Fruit fly (Drosophila melanogaster) whole organism, embryonic: ENCODE measurements around the gene Amacr.

ENCODE experiments used
- Adf1 ChIP-seq: fragments of 200-800 bp; sonication (Bioruptor generic); IDR thresholded peaks from 2 replicates; pipeline ENCODE4 v1.3.6; 2022; ENCODE audit warnings: missing biosample characterization, missing genetic modification characterization
- Bteb2 ChIP-seq: fragments of 200-800 bp; sonication (Bioruptor generic); optimal IDR thresholded peaks from 2 replicates; lab custom pipeline; 2016; ENCODE audit warnings: missing biosample characterization, missing genetic modification characterization
- C15 ChIP-seq: fragments of 200-800 bp; sonication (Bioruptor generic); IDR thresholded peaks from 3 replicates; pipeline ENCODE4 v1.3.6; 2022; ENCODE audit warnings: missing biosample characterization, missing genetic modification characterization
- CG10267 ChIP-seq: fragments of 200-800 bp; sonication (Bioruptor generic); optimal IDR thresholded peaks from 2 replicates; lab custom pipeline; 2018; ENCODE audit warnings: missing biosample characterization, mild to moderate bottlenecking, missing genetic modification characterization, moderate library complexity
- CG11085 ChIP-seq: fragments of 200-800 bp; sonication (Bioruptor generic); IDR thresholded peaks from 2 replicates; pipeline ENCODE4 v1.3.6; 2022; ENCODE audit warnings: missing biosample characterization, missing genetic modification characterization
- CG12219 ChIP-seq: fragments of 200-800 bp; sonication (Bioruptor generic); optimal IDR thresholded peaks from 3 replicates; lab custom pipeline; 2018; ENCODE audit warnings: missing biosample characterization, mild to moderate bottlenecking, missing genetic modification characterization
- CG1233 ChIP-seq: fragments of 200-800 bp; sonication (Bioruptor generic); optimal IDR thresholded peaks from 4 replicates; lab custom pipeline; 2018; ENCODE audit warnings: missing biosample characterization, mild to moderate bottlenecking, missing genetic modification characterization
- CG12744 ChIP-seq: fragments of 200-800 bp; sonication (Bioruptor generic); optimal IDR thresholded peaks from 2 replicates; lab custom pipeline; 2016; ENCODE audit warnings: missing biosample characterization, missing genetic modification characterization
- CG13287 ChIP-seq: fragments of 200-800 bp; sonication (Bioruptor generic); IDR thresholded peaks from 2 replicates; pipeline ENCODE4 v1.3.6; 2022; ENCODE audit warnings: missing biosample characterization, missing genetic modification characterization; ENCODE audit not compliant: partially characterized antibody
- CG13296 ChIP-seq: fragments of 200-800 bp; sonication (Bioruptor generic); optimal IDR thresholded peaks from 3 replicates; lab custom pipeline; 2018; ENCODE audit warnings: missing biosample characterization, mild to moderate bottlenecking, missing genetic modification characterization
- CG15011 ChIP-seq: fragments of 200-800 bp; sonication (Bioruptor generic); optimal IDR thresholded peaks from 3 replicates; lab custom pipeline; 2018; ENCODE audit warnings: missing biosample characterization, mild to moderate bottlenecking, missing genetic modification characterization
- CG16813 ChIP-seq: fragments of 200-800 bp; sonication (Bioruptor generic); IDR thresholded peaks from 3 replicates; pipeline ENCODE4 v1.3.6; 2022; ENCODE audit warnings: missing biosample characterization, missing genetic modification characterization; ENCODE audit not compliant: partially characterized antibody
- CG17361 ChIP-seq: fragments of 200-800 bp; sonication (Bioruptor generic); IDR thresholded peaks from 3 replicates; pipeline ENCODE4 v1.3.6; 2022; ENCODE audit warnings: missing biosample characterization, missing genetic modification characterization
- CG17568 ChIP-seq: fragments of 200-800 bp; sonication (Bioruptor generic); optimal IDR thresholded peaks from 2 replicates; lab custom pipeline; 2018; ENCODE audit warnings: missing biosample characterization, mild to moderate bottlenecking, missing genetic modification characterization, moderate library complexity
- CG17829 ChIP-seq: fragments of 200-800 bp; optimal IDR thresholded peaks from 2 replicates; lab custom pipeline; 2019; ENCODE audit warnings: missing biosample characterization, mild to moderate bottlenecking, missing genetic modification characterization, moderate library complexity
- CG18476 ChIP-seq: fragments of 200-800 bp; sonication (Bioruptor generic); optimal IDR thresholded peaks from 2 replicates; lab custom pipeline; 2016; ENCODE audit warnings: missing biosample characterization, mild to moderate bottlenecking, missing genetic modification characterization
- CG18764 ChIP-seq: fragments of 200-800 bp; sonication (Bioruptor generic); optimal IDR thresholded peaks from 3 replicates; lab custom pipeline; 2016; ENCODE audit warnings: missing biosample characterization, missing genetic modification characterization
- CG2889 ChIP-seq: fragments of 200-800 bp; sonication (Bioruptor generic); IDR thresholded peaks from 3 replicates; pipeline ENCODE4 v1.3.6; 2022; ENCODE audit warnings: missing biosample characterization, missing genetic modification characterization
- CG3065 ChIP-seq: fragments of 200-800 bp; sonication (Bioruptor generic); optimal IDR thresholded peaks from 2 replicates; lab custom pipeline; 2016; ENCODE audit warnings: missing biosample characterization, missing genetic modification characterization
- CG31388 ChIP-seq: fragments of 200-800 bp; sonication (Bioruptor generic); optimal IDR thresholded peaks from 2 replicates; lab custom pipeline; 2016; ENCODE audit warnings: missing biosample characterization, missing genetic modification characterization
- CG34422 ChIP-seq: fragments of 200-800 bp; sonication (Bioruptor generic); IDR thresholded peaks from 3 replicates; pipeline ENCODE4 v1.3.6; 2022; ENCODE audit warnings: missing biosample characterization, missing genetic modification characterization
- CG43689 ChIP-seq: fragments of 200-800 bp; sonication (Bioruptor generic); IDR thresholded peaks from 2 replicates; pipeline ENCODE4 v1.3.6; 2022; ENCODE audit warnings: missing biosample characterization, missing genetic modification characterization
- CG4707 ChIP-seq: fragments of 200-800 bp; sonication (Bioruptor generic); optimal IDR thresholded peaks from 2 replicates; lab custom pipeline; 2018; ENCODE audit warnings: missing biosample characterization, mild to moderate bottlenecking, missing genetic modification characterization, moderate library complexity
- CG7745 ChIP-seq: fragments of 200-800 bp; sonication (Bioruptor generic); optimal IDR thresholded peaks from 2 replicates; lab custom pipeline; 2018; ENCODE audit warnings: missing biosample characterization, mild to moderate bottlenecking, missing genetic modification characterization, moderate library complexity
- CG7963 ChIP-seq: fragments of 200-800 bp; sonication (Bioruptor generic); IDR thresholded peaks from 3 replicates; pipeline ENCODE4 v1.3.6; 2022; ENCODE audit warnings: missing biosample characterization, missing genetic modification characterization; ENCODE audit not compliant: partially characterized antibody
- CG8290 ChIP-seq, 3 experiments: fragments of 200-800 bp; sonication (Bioruptor generic); optimal IDR thresholded peaks; 2 replicates each; lab custom pipeline; 2016 to 2019; ENCODE audit warnings: missing biosample characterization in 3 of 3, missing genetic modification characterization in 3 of 3, mild to moderate bottlenecking in 2 of 3, moderate library complexity in 1 of 3
- Chrac-16 ChIP-seq: fragments of 200-800 bp; sonication (Bioruptor generic); optimal IDR thresholded peaks from 3 replicates; lab custom pipeline; 2016; ENCODE audit warnings: missing biosample characterization, missing genetic modification characterization
- Lim3 ChIP-seq: fragments of 200-800 bp; sonication (Bioruptor generic); IDR thresholded peaks from 2 replicates; pipeline ENCODE4 v1.3.6; 2022; ENCODE audit warnings: missing biosample characterization, missing genetic modification characterization
- MBD-R2 ChIP-seq: fragments of 200-800 bp; sonication (Bioruptor generic); IDR thresholded peaks from 2 replicates; pipeline ENCODE4 v1.3.6; 2022; ENCODE audit warnings: missing biosample characterization, missing genetic modification characterization
- Oaz ChIP-seq: fragments of 200-800 bp; sonication (Bioruptor generic); IDR thresholded peaks from 2 replicates; pipeline ENCODE4 v1.3.6; 2022; ENCODE audit warnings: missing biosample characterization, missing genetic modification characterization
- Oli ChIP-seq: fragments of 200-800 bp; sonication (Bioruptor generic); optimal IDR thresholded peaks from 2 replicates; lab custom pipeline; 2018; ENCODE audit warnings: missing biosample characterization, mild to moderate bottlenecking, missing genetic modification characterization, moderate library complexity
- PHDP ChIP-seq: fragments of 200-800 bp; sonication (Bioruptor generic); optimal IDR thresholded peaks from 3 replicates; lab custom pipeline; 2018; ENCODE audit warnings: missing biosample characterization, mild to moderate bottlenecking, missing genetic modification characterization, moderate library complexity
- aop ChIP-seq: fragments of 200-800 bp; sonication (Bioruptor generic); IDR thresholded peaks from 2 replicates; pipeline ENCODE4 v1.3.6; 2022; ENCODE audit warnings: missing biosample characterization, missing genetic modification characterization
- ash1 ChIP-seq: fragments of 200-800 bp; sonication (Bioruptor generic); optimal IDR thresholded peaks from 2 replicates; lab custom pipeline; 2018; ENCODE audit warnings: missing biosample characterization, mild to moderate bottlenecking, missing genetic modification characterization
- cato ChIP-seq: fragments of 200-800 bp; sonication (Bioruptor generic); optimal IDR thresholded peaks from 2 replicates; lab custom pipeline; 2016; ENCODE audit warnings: missing biosample characterization, missing genetic modification characterization, borderline replicate concordance
- dan ChIP-seq: fragments of 200-800 bp; sonication (Bioruptor generic); IDR thresholded peaks from 2 replicates; pipeline ENCODE4 v1.3.6; 2022; ENCODE audit warnings: missing biosample characterization, missing genetic modification characterization
- insv ChIP-seq, 2 experiments: fragments of 200-800 bp; sonication (Bioruptor generic); optimal IDR thresholded peaks; 3 replicates each; lab custom pipeline; 2016 to 2018; ENCODE audit warnings: missing biosample characterization in 2 of 2, missing genetic modification characterization in 2 of 2
- kah ChIP-seq: fragments of 200-800 bp; sonication (Bioruptor generic); optimal IDR thresholded peaks from 2 replicates; lab custom pipeline; 2018; ENCODE audit warnings: missing biosample characterization, mild to moderate bottlenecking, missing genetic modification characterization
- ken ChIP-seq: fragments of 200-800 bp; sonication (Bioruptor generic); IDR thresholded peaks from 3 replicates; pipeline ENCODE4 v1.3.6; 2022; ENCODE audit warnings: missing biosample characterization, missing genetic modification characterization
- lab ChIP-seq: fragments of 200-800 bp; sonication (Bioruptor generic); optimal IDR thresholded peaks from 3 replicates; lab custom pipeline; 2017; ENCODE audit warnings: missing biosample characterization, missing genetic modification characterization, mild to moderate bottlenecking, moderate library complexity, missing genetic modification reagents
- pho ChIP-seq: fragments of 200-800 bp; sonication (Bioruptor generic); optimal IDR thresholded peaks from 2 replicates; lab custom pipeline; 2016; ENCODE audit warnings: missing biosample characterization, missing genetic modification characterization
- pros ChIP-seq: fragments of 200-800 bp; sonication (Bioruptor generic); optimal IDR thresholded peaks from 3 replicates; lab custom pipeline; 2019; ENCODE audit warnings: missing biosample characterization, mild to moderate bottlenecking, missing genetic modification characterization, moderate library complexity
- pum ChIP-seq: fragments of 200-800 bp; sonication (Bioruptor generic); optimal IDR thresholded peaks from 2 replicates; lab custom pipeline; 2016; ENCODE audit warnings: missing biosample characterization, missing genetic modification characterization
- pzg ChIP-seq: fragments of 200-800 bp; sonication (Bioruptor generic); optimal IDR thresholded peaks from 3 replicates; lab custom pipeline; 2018; ENCODE audit warnings: missing biosample characterization, mild to moderate bottlenecking, missing genetic modification characterization, moderate library complexity
- sens-2 ChIP-seq: fragments of 200-800 bp; sonication (Bioruptor generic); IDR thresholded peaks from 2 replicates; pipeline ENCODE4 v1.3.6; 2022; ENCODE audit warnings: missing biosample characterization, missing genetic modification characterization
- sima ChIP-seq: fragments of 200-800 bp; sonication (Bioruptor generic); optimal IDR thresholded peaks from 2 replicates; lab custom pipeline; 2016; ENCODE audit warnings: missing biosample characterization, missing genetic modification characterization
- slou ChIP-seq: fragments of 200-800 bp; sonication (Bioruptor generic); optimal IDR thresholded peaks from 3 replicates; lab custom pipeline; 2016; ENCODE audit warnings: missing biosample characterization, missing genetic modification characterization
- stc ChIP-seq: fragments of 200-800 bp; sonication (Bioruptor generic); IDR thresholded peaks from 2 replicates; pipeline ENCODE4 v1.3.6; 2022; ENCODE audit warnings: missing biosample characterization, missing genetic modification characterization
- unpg ChIP-seq: fragments of 200-800 bp; sonication (Bioruptor generic); optimal IDR thresholded peaks from 3 replicates; lab custom pipeline; 2018; ENCODE audit warnings: missing biosample characterization, mild to moderate bottlenecking, missing genetic modification characterization, moderate library complexity

Amacr gene

dm6 chr2L:20787271-20787791, 35.2 kb upstream of the Amacr start, which contains the start of gene Pomp (continued):
- TF ChIP-seq CG17568 (peak; percentile 67), pros (GFP tag; lab: Kevin White, UChicago) (no peak), CG10267 (tag; lab: Kevin White, UChicago) (peak; percentile 86), CG1233 (GFP tag; lab: Kevin White, UChicago) (peak; percentile 85), CG4707 (peak; percentile 37), pho (peak; percentile 33), C15 (peak; percentile 80; the same call in 1 of the 3 replicates), CG17361 (peak; percentile 90), Chrac-16 (peak; percentile 79), CG34422 (GFP tag; lab: Robert Waterston, UW) (peak; percentile 68), MBD-R2 (GFP tag; lab: Robert Waterston, UW) (peak; percentile 81), lab (GFP tag; lab: Kevin White, UChicago) (peak; percentile 93), ash1 (GFP tag; lab: Kevin White, UChicago) (peak; percentile 40), CG31388 (GFP tag; lab: Kevin White, UChicago) (no peak), CG3065 (GFP tag; lab: Kevin White, UChicago) (peak; percentile 61), Oaz (peak; percentile 61), Adf1 (GFP tag; lab: Robert Waterston, UW) (peak; percentile 42), CG15011 (GFP tag; lab: Kevin White, UChicago) (peak; percentile 80), CG18476 (GFP tag; lab: Kevin White, UChicago) (peak; percentile 70), kah (peak; percentile 60), stc (GFP tag; lab: Robert Waterston, UW) (peak; percentile 90), CG43689 (GFP tag; lab: Robert Waterston, UW) (0 out of 2 replicates have a peak, but pooled peaks have one; percentile 18), ken (GFP tag; lab: Robert Waterston, UW) (peak; percentile 85), aop (0 out of 2 replicates have a peak, but pooled peaks have one; percentile 62), dan (GFP tag; lab: Robert Waterston, UW) (no peak), sens-2 (peak; percentile 65), CG13287 (GFP tag; lab: Robert Waterston, UW) (peak; percentile 81), insv (GFP tag; optimal IDR thresholded peaks at IDR 0.05; lab: Kevin White, UChicago) (peak in 1 of 2 experiments; percentile 58), CG16813 (GFP tag; lab: Robert Waterston, UW) (peak; percentile 66), Lim3 (peak; percentile 48; the same call in 1 of the 2 replicates), CG2889 (GFP tag; lab: Robert Waterston, UW) (peak; percentile 61; the same call in 1 of the 3 replicates), slou (GFP tag; lab: Kevin White, UChicago) (peak; percentile 81), CG7745 (tag; lab: Kevin White, UChicago) (no peak), CG11085 (GFP tag; lab: Robert Waterston, UW) (peak; percentile 72), CG7963 (GFP tag; lab: Robert Waterston, UW) (peak; percentile 27; the same call in 1 of the 3 replicates), CG12219 (GFP tag; lab: Kevin White, UChicago) (peak; percentile 79), Oli (peak; percentile 83), sima (GFP tag; lab: Kevin White, UChicago) (no peak), CG8290 (GFP tag; optimal IDR thresholded peaks at IDR 0.05; lab: Kevin White, UChicago) (peak; percentile 63), CG8290 (tag; optimal IDR thresholded peaks at IDR 0.05; lab: Kevin White, UChicago) (peak in 1 of 2 experiments; percentile 83), cato (peak; percentile 8), CG12744 (GFP tag; lab: Kevin White, UChicago) (no peak), pzg (peak; percentile 95), CG18764 (GFP tag; lab: Kevin White, UChicago) (peak; percentile 84), unpg (GFP tag; lab: Kevin White, UChicago) (peak; percentile 91), PHDP (tag; lab: Kevin White, UChicago) (peak; percentile 88), Bteb2 (peak; percentile 58), CG17829 (peak; percentile 92), CG13296 (GFP tag; lab: Kevin White, UChicago) (peak; percentile 80), pum (GFP tag; lab: Kevin White, UChicago) (peak; percentile 47)
